Worm (Caenorhabditis elegans) whole organism, L2 larva: ENCODE data around the gene lat-1.
A peak's percentile ranks its signal among the peaks of the same experiment; 100 is the strongest.

Experiments
- F13H6.1 ChIP-seq: sonication (generic microtip); optimal IDR thresholded peaks from 2 replicates; lab custom pipeline; 2016; ENCODE audit warnings: missing genetic modification characterization, missing compliant biosample characterization
- R02D3.7 ChIP-seq: fragments of 150-350 bp; optimal IDR thresholded peaks from 2 replicates; lab custom pipeline; 2014; ENCODE audit warnings: missing biosample characterization, missing genetic modification characterization
- Y55F3AM.14 ChIP-seq: fragments of 200-800 bp; sonication (Bioruptor generic); optimal IDR thresholded peaks from 2 replicates; lab custom pipeline; 2018; ENCODE audit warnings: mild to moderate bottlenecking, missing genetic modification characterization, missing compliant biosample characterization
- ZK546.5 ChIP-seq: sonication (generic microtip); optimal IDR thresholded peaks from 2 replicates; lab custom pipeline; 2017; ENCODE audit warnings: missing biosample characterization, missing genetic modification characterization
- alr-1 ChIP-seq: fragments of 150-350 bp; optimal IDR thresholded peaks from 2 replicates; lab custom pipeline; 2014; ENCODE audit warnings: missing biosample characterization, missing genetic modification characterization
- ama-1 ChIP-seq: fragments of 150-350 bp; optimal IDR thresholded peaks from 2 replicates; lab custom pipeline; 2018; ENCODE audit warnings: inconsistent platforms
- blmp-1 ChIP-seq: sonication (generic microtip); optimal IDR thresholded peaks from 2 replicates; lab custom pipeline; 2017; ENCODE audit warnings: missing genetic modification characterization, mild to moderate bottlenecking, missing compliant biosample characterization, antibody characterized with exemption, moderate library complexity; ENCODE audit not compliant: insufficient read depth
- ceh-16 ChIP-seq: fragments of 150-350 bp; optimal IDR thresholded peaks from 2 replicates; lab custom pipeline; 2014; ENCODE audit warnings: missing biosample characterization, missing genetic modification characterization
- ceh-82 ChIP-seq: fragments of 150-350 bp; optimal IDR thresholded peaks from 2 replicates; lab custom pipeline; 2014; ENCODE audit warnings: missing biosample characterization, missing genetic modification characterization
- crh-2 ChIP-seq: sonication (generic microtip); optimal IDR thresholded peaks from 2 replicates; lab custom pipeline; 2017; ENCODE audit warnings: missing biosample characterization, missing genetic modification characterization
- dmd-4 ChIP-seq: sonication (generic microtip); optimal IDR thresholded peaks from 2 replicates; lab custom pipeline; 2017; ENCODE audit warnings: missing biosample characterization, missing genetic modification characterization
- egl-27 ChIP-seq: sonication (generic microtip); optimal IDR thresholded peaks from 3 replicates; lab custom pipeline; 2017; ENCODE audit warnings: missing biosample characterization, missing genetic modification reagents, missing genetic modification characterization
- elt-1 ChIP-seq: fragments of 150-350 bp; optimal IDR thresholded peaks from 2 replicates; lab custom pipeline; 2014; ENCODE audit warnings: missing biosample characterization, missing genetic modification characterization
- fos-1 ChIP-seq: fragments of 150-350 bp; optimal IDR thresholded peaks from 2 replicates; lab custom pipeline; 2014; ENCODE audit warnings: missing biosample characterization, missing genetic modification characterization
- lin-11 ChIP-seq: fragments of 150-350 bp; sonication (generic microtip); optimal IDR thresholded peaks from 2 replicates; lab custom pipeline; 2014; ENCODE audit warnings: missing biosample characterization, missing genetic modification characterization, inconsistent platforms, mixed read lengths
- lin-13 ChIP-seq: fragments of 150-350 bp; optimal IDR thresholded peaks from 2 replicates; lab custom pipeline; 2014; ENCODE audit warnings: missing biosample characterization, missing genetic modification reagents, missing genetic modification characterization
- mab-5 ChIP-seq: fragments of 150-350 bp; optimal IDR thresholded peaks from 2 replicates; lab custom pipeline; 2014; ENCODE audit warnings: missing biosample characterization, missing genetic modification characterization
- mbf-1 ChIP-seq: sonication (generic microtip); optimal IDR thresholded peaks from 2 replicates; lab custom pipeline; 2017; ENCODE audit warnings: missing biosample characterization, missing genetic modification characterization
- mdl-1 ChIP-seq, 2 experiments: fragments of 150-350 bp in 1 of 2; sonication (generic microtip) in 1 of 2; optimal IDR thresholded peaks; 2 replicates each; lab custom pipeline; 2017; ENCODE audit warnings: missing biosample characterization in 2 of 2, missing genetic modification characterization in 2 of 2
- nhr-10 ChIP-seq: sonication (generic microtip); optimal IDR thresholded peaks from 2 replicates; lab custom pipeline; 2017; ENCODE audit warnings: missing biosample characterization, missing genetic modification characterization
- nhr-11 ChIP-seq: fragments of 150-350 bp; optimal IDR thresholded peaks from 2 replicates; lab custom pipeline; 2014; ENCODE audit warnings: missing biosample characterization, missing genetic modification characterization
- nhr-12 ChIP-seq: fragments of 150-350 bp; optimal IDR thresholded peaks from 2 replicates; lab custom pipeline; 2014; ENCODE audit warnings: missing biosample characterization, missing genetic modification characterization
- nhr-129 ChIP-seq: fragments of 150-350 bp; optimal IDR thresholded peaks from 2 replicates; lab custom pipeline; 2014; ENCODE audit warnings: missing biosample characterization, missing genetic modification characterization
- nhr-21 ChIP-seq: fragments of 150-350 bp; optimal IDR thresholded peaks from 2 replicates; lab custom pipeline; 2014; ENCODE audit warnings: missing biosample characterization, missing genetic modification characterization
- nhr-23 ChIP-seq: fragments of 150-350 bp; optimal IDR thresholded peaks from 2 replicates; lab custom pipeline; 2014; ENCODE audit warnings: missing biosample characterization, missing genetic modification reagents, missing genetic modification characterization
- nhr-237 ChIP-seq: fragments of 150-350 bp; optimal IDR thresholded peaks from 2 replicates; lab custom pipeline; 2014; ENCODE audit warnings: missing biosample characterization, missing genetic modification characterization
- nhr-25 ChIP-seq: fragments of 150-350 bp; sonication (generic microtip); optimal IDR thresholded peaks from 3 replicates; lab custom pipeline; 2014; ENCODE audit warnings: missing biosample characterization, missing genetic modification characterization
- nhr-6 ChIP-seq: fragments of 150-350 bp; optimal IDR thresholded peaks from 2 replicates; lab custom pipeline; 2014; ENCODE audit warnings: missing biosample characterization, missing genetic modification characterization
- nhr-77 ChIP-seq: fragments of 150-350 bp; optimal IDR thresholded peaks from 2 replicates; lab custom pipeline; 2014; ENCODE audit warnings: missing biosample characterization, missing genetic modification characterization
- peb-1 ChIP-seq: fragments of 150-350 bp; optimal IDR thresholded peaks from 2 replicates; lab custom pipeline; 2014; ENCODE audit warnings: missing biosample characterization, missing genetic modification characterization
- sma-3 ChIP-seq: sonication (generic microtip); optimal IDR thresholded peaks from 2 replicates; lab custom pipeline; 2016; ENCODE audit warnings: missing genetic modification reagents, missing genetic modification characterization, missing compliant biosample characterization
- sma-9 ChIP-seq, 2 experiments: fragments of 150-350 bp in 1 of 2; sonication (generic microtip) in 1 of 2; optimal IDR thresholded peaks; 2 replicates each; lab custom pipeline; 2014 to 2016; ENCODE audit warnings: missing genetic modification characterization in 2 of 2, mild to moderate bottlenecking in 1 of 2, missing biosample characterization in 1 of 2, missing compliant biosample characterization in 1 of 2, missing genetic modification reagents in 1 of 2, moderate library complexity in 1 of 2
- unc-55 ChIP-seq: fragments of 150-350 bp; sonication (generic microtip); optimal IDR thresholded peaks from 3 replicates; lab custom pipeline; 2014; ENCODE audit warnings: missing biosample characterization, missing genetic modification reagents, missing genetic modification characterization
- zag-1 ChIP-seq: fragments of 150-350 bp; optimal IDR thresholded peaks from 2 replicates; lab custom pipeline; 2014; ENCODE audit warnings: missing biosample characterization, missing genetic modification characterization
- ztf-1 ChIP-seq: fragments of 200-800 bp; sonication (Bioruptor generic); conservative IDR thresholded peaks from 2 replicates; pipeline ENCODE4 v1.3.6; 2022; ENCODE audit warnings: missing genetic modification characterization, missing compliant biosample characterization
- ztf-11 ChIP-seq: sonication (generic microtip); optimal IDR thresholded peaks from 2 replicates; lab custom pipeline; 2017; ENCODE audit warnings: missing biosample characterization, missing genetic modification characterization

The lat-1 gene

DNA sequence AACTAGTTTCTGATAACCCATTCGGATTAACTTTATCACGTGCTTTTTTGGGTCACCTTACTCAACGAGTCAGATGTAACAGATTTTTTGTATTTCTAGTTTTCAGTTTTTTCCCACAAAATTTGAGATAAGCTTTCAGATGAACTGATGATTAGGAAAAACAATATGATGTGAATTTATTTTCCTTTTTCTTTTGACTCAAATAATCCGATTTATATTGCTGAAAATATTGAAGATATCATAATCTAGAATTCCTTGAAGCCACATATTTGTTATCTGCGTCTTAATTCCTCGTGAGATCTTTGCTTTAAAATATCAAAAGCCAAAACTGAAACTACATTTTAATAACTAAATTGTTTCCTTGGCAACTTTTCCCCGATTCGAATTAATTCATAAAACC is 20.0 kb downstream of the lat-1 start:
- TF ChIP-seq nhr-10 (no peak), lin-13 (GFP tag; lab: Kevin White, UChicago) (no peak)

ce11 chrII:8917339-8917738 is 20.7 kb downstream of the lat-1 start:
- no peak for TF ChIP-seq mdl-1 (tag; optimal IDR thresholded peaks at IDR 0.05; lab: Kevin White, UChicago)
- no peak for TF ChIP-seq ama-1 (lab: Kevin White, UChicago)
- no peak for TF ChIP-seq crh-2 (tag; lab: Kevin White, UChicago)
- no peak for TF ChIP-seq ztf-1 (GFP tag; lab: Robert Waterston, UW)
- no peak for TF ChIP-seq ZK546.5 (tag; lab: Kevin White, UChicago)
- no peak for TF ChIP-seq alr-1 (tag; lab: Kevin White, UChicago)
- no peak for TF ChIP-seq peb-1 (tag; lab: Kevin White, UChicago)
- no peak for TF ChIP-seq mbf-1 (tag; lab: Kevin White, UChicago)
- no peak for TF ChIP-seq ceh-82 (tag; lab: Kevin White, UChicago)
- TF ChIP-seq R02D3.7 (tag; lab: Kevin White, UChicago): no peak
- no peak for TF ChIP-seq sma-9 (GFP tag; optimal IDR thresholded peaks at IDR 0.05; lab: Kevin White, UChicago)
- no peak for TF ChIP-seq sma-9 (tag; optimal IDR thresholded peaks at IDR 0.05; lab: Kevin White, UChicago)
- TF ChIP-seq dmd-4 (tag; lab: Kevin White, UChicago): no peak
- TF ChIP-seq blmp-1 (tag; lab: Kevin White, UChicago): peak; percentile 10
- no peak for TF ChIP-seq mab-5 (tag; lab: Kevin White, UChicago)
- TF ChIP-seq elt-1 (tag; lab: Kevin White, UChicago): no peak
- peak; percentile 46 for TF ChIP-seq fos-1 (tag; lab: Kevin White, UChicago)
- no peak for TF ChIP-seq nhr-21 (tag; lab: Kevin White, UChicago)

- no peak for TF ChIP-seq egl-27 (tag; lab: Kevin White, UChicago)
- no peak for TF ChIP-seq nhr-237 (tag; lab: Kevin White, UChicago)
- TF ChIP-seq fos-1 (tag; lab: Kevin White, UChicago): peak; percentile 72
- TF ChIP-seq ztf-11 (tag; lab: Kevin White, UChicago): no peak
- no peak for TF ChIP-seq mab-5 (tag; lab: Kevin White, UChicago)
- TF ChIP-seq lin-13 (GFP tag; lab: Kevin White, UChicago): no peak
- TF ChIP-seq ceh-82 (tag; lab: Kevin White, UChicago): no peak
- TF ChIP-seq nhr-11 (tag; lab: Kevin White, UChicago): no peak
- TF ChIP-seq unc-55 (GFP tag; lab: Kevin White, UChicago): no peak
Measured at ce11 chrII:8920315-8920714, 23.7 kb downstream of the lat-1 start.

ce11 chrII:8920955-8921354 is 24.3 kb downstream of the lat-1 start:
- no peak for TF ChIP-seq ztf-11 (tag; lab: Kevin White, UChicago)
- no peak for TF ChIP-seq sma-3 (GFP tag; lab: Kevin White, UChicago)
- TF ChIP-seq nhr-10: no peak

- TF ChIP-seq nhr-12 (no peak), ceh-16 (tag; lab: Kevin White, UChicago) (no peak), nhr-25 (tag; lab: Kevin White, UChicago) (no peak), ama-1 (lab: Kevin White, UChicago) (no peak), zag-1 (no peak), sma-3 (GFP tag; lab: Kevin White, UChicago) (no peak), ztf-11 (tag; lab: Kevin White, UChicago) (no peak), nhr-10 (no peak), nhr-77 (tag; lab: Kevin White, UChicago) (no peak), lin-11 (tag; lab: Kevin White, UChicago) (no peak), mdl-1 (tag; optimal IDR thresholded peaks at IDR 0.05; lab: Kevin White, UChicago) (no peak), nhr-129 (tag; lab: Kevin White, UChicago) (no peak), ceh-82 (tag; lab: Kevin White, UChicago) (no peak), nhr-23 (no peak), nhr-6 (tag; lab: Kevin White, UChicago) (no peak), Y55F3AM.14 (no peak), elt-1 (tag; lab: Kevin White, UChicago) (no peak), ZK546.5 (tag; lab: Kevin White, UChicago) (no peak), F13H6.1 (no peak)
- TF ChIP-seq, all 48 proteins: peak for 0
Measured at ce11 chrII:8921456-8921855, 24.8 kb downstream of the lat-1 start.
